Worm (Caenorhabditis elegans) whole organism, early embryonic: ENCODE data around the gene Y57A10A.14.

ENCODE experiments used
- ets-7 ChIP-seq: sonication (generic microtip); optimal IDR thresholded peaks from 2 replicates; lab custom pipeline; 2016; ENCODE audit warnings: missing genotype, missing genetic modification characterization, missing compliant biosample characterization
- hmg-4 ChIP-seq: fragments of 200-800 bp; sonication (Bioruptor generic); optimal IDR thresholded peaks from 2 replicates; lab custom pipeline; 2018; ENCODE audit warnings: mild to moderate bottlenecking, missing genetic modification characterization, missing compliant biosample characterization
- pes-1 ChIP-seq: fragments of 200-800 bp; sonication (Bioruptor generic); IDR thresholded peaks from 2 replicates; pipeline ENCODE4 v1.3.6; 2022; ENCODE audit warnings: missing genetic modification reagents, missing genetic modification characterization, missing compliant biosample characterization
- tbx-11 ChIP-seq: fragments of 200-800 bp; sonication (Bioruptor generic); IDR thresholded peaks from 2 replicates; pipeline ENCODE4 v1.3.6; 2022; ENCODE audit warnings: missing genetic modification characterization, missing compliant biosample characterization

DNA sequence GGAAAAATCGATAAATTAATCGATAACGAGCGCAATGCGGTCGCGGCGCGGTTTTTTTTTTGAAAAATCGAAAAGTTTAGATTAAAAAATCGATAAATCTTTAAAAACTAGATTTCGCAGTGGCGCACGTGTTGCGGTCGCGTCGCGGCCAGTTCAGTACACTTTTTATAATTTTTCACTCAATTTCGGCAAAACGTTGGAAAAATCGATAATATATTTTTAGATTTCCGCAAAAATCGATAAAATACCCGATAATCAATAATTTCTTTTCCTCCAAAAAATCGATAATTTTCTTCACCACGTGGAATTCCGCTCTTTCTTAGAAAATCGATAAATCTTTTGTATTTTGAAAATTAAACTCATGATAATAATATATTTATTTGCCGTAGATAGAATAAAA is 9.2 kb upstream of the Y57A10A.14 start:
- TF ChIP-seq tbx-11 (GFP tag; lab: Robert Waterston, UW) (no peak), ets-7 (tag; lab: Kevin White, UChicago) (no peak), hmg-4 (GFP tag; lab: Kevin White, UChicago) (no peak), pes-1 (GFP tag; lab: Robert Waterston, UW) (no peak)
